Fruit fly (Drosophila melanogaster): Measurements from ENCODE around the gene Enoph.

dm6 chr3R:5290738-5291137 lies 34.3 kb upstream of the Enoph start:
- TF ChIP-seq CG8478 (optimal IDR thresholded peaks at IDR 0.05) (no peak), CTCF (optimal IDR thresholded peaks at IDR 0.05) (no peak)
